Fruit fly (Drosophila melanogaster) whole organism, pupa: ENCODE results near the gene CG4328.

Experiments
- CG10348 ChIP-seq: fragments of 200-800 bp; sonication (Bioruptor generic); IDR thresholded peaks from 2 replicates; pipeline ENCODE4 v1.3.6; 2022; ENCODE audit warnings: missing biosample characterization, missing genetic modification characterization
- CG12605 ChIP-seq: fragments of 200-800 bp; sonication (Bioruptor generic); IDR thresholded peaks from 2 replicates; pipeline ENCODE4 v1.3.6; 2022; ENCODE audit warnings: missing biosample characterization, missing genetic modification characterization
- CG13204 ChIP-seq: fragments of 200-800 bp; sonication (Bioruptor generic); optimal IDR thresholded peaks from 2 replicates; lab custom pipeline; 2018; ENCODE audit warnings: missing biosample characterization, mild to moderate bottlenecking, missing genetic modification characterization, moderate library complexity
- CG14655 ChIP-seq: fragments of 200-800 bp; sonication (Bioruptor generic); optimal IDR thresholded peaks from 3 replicates; lab custom pipeline; 2017; ENCODE audit warnings: mild to moderate bottlenecking, missing biosample characterization, missing genetic modification reagents, missing genetic modification characterization
- CG15710 ChIP-seq: fragments of 200-800 bp; sonication (Bioruptor generic); optimal IDR thresholded peaks from 2 replicates; lab custom pipeline; 2018; ENCODE audit warnings: missing biosample characterization, mild to moderate bottlenecking, missing genetic modification characterization, moderate library complexity
- CG17806 ChIP-seq: fragments of 200-800 bp; sonication (Bioruptor generic); optimal IDR thresholded peaks from 2 replicates; lab custom pipeline; 2018; ENCODE audit warnings: missing biosample characterization, mild to moderate bottlenecking, missing genetic modification characterization, moderate library complexity
- CG32121 ChIP-seq: fragments of 200-800 bp; sonication (Bioruptor generic); IDR thresholded peaks from 2 replicates; pipeline ENCODE4 v1.3.6; 2022; ENCODE audit warnings: missing biosample characterization, missing genetic modification characterization
- CG34367 ChIP-seq: fragments of 200-800 bp; sonication (Bioruptor generic); optimal IDR thresholded peaks from 2 replicates; lab custom pipeline; 2018; ENCODE audit warnings: missing biosample characterization, mild to moderate bottlenecking, missing genetic modification characterization
- CG4496 ChIP-seq: fragments of 200-800 bp; sonication (Bioruptor generic); IDR thresholded peaks from 3 replicates; pipeline ENCODE4 v1.3.6; 2022; ENCODE audit warnings: missing biosample characterization, missing genetic modification characterization
- CG8159 ChIP-seq: fragments of 200-800 bp; sonication (Bioruptor generic); optimal IDR thresholded peaks from 3 replicates; lab custom pipeline; 2018; ENCODE audit warnings: missing biosample characterization, mild to moderate bottlenecking, missing genetic modification characterization, moderate library complexity
- CG8301 ChIP-seq: fragments of 200-800 bp; sonication (Bioruptor generic); optimal IDR thresholded peaks from 2 replicates; lab custom pipeline; 2018; ENCODE audit warnings: missing biosample characterization, mild to moderate bottlenecking, missing genetic modification characterization
- CG9948 ChIP-seq: fragments of 200-800 bp; sonication (Bioruptor generic); optimal IDR thresholded peaks from 2 replicates; lab custom pipeline; 2018; ENCODE audit warnings: missing biosample characterization, mild to moderate bottlenecking, missing genetic modification characterization, moderate library complexity
- D1 ChIP-seq: fragments of 200-800 bp; sonication (Bioruptor generic); optimal IDR thresholded peaks from 2 replicates; lab custom pipeline; 2018; ENCODE audit warnings: missing biosample characterization, mild to moderate bottlenecking, missing genetic modification characterization, moderate library complexity
- EcR ChIP-seq: fragments of 200-800 bp; sonication (Bioruptor generic); optimal IDR thresholded peaks from 3 replicates; lab custom pipeline; 2019; ENCODE audit warnings: missing biosample characterization, missing genetic modification characterization, mild to moderate bottlenecking, moderate library complexity, missing genetic modification reagents
- Ets98B ChIP-seq: fragments of 200-800 bp; sonication (Bioruptor generic); IDR thresholded peaks from 2 replicates; pipeline ENCODE4 v1.3.6; 2022; ENCODE audit warnings: missing biosample characterization, missing genetic modification characterization
- Pif1A ChIP-seq: fragments of 200-800 bp; sonication (Bioruptor generic); optimal IDR thresholded peaks from 3 replicates; lab custom pipeline; 2016; ENCODE audit warnings: missing biosample characterization, missing genetic modification characterization
- Pif1B ChIP-seq: fragments of 200-800 bp; sonication (Bioruptor generic); optimal IDR thresholded peaks from 3 replicates; lab custom pipeline; 2016; ENCODE audit warnings: missing biosample characterization, missing genetic modification characterization
- Snoo ChIP-seq: fragments of 200-800 bp; sonication (Bioruptor generic); optimal IDR thresholded peaks from 3 replicates; lab custom pipeline; 2017; ENCODE audit warnings: missing biosample characterization, mild to moderate bottlenecking, missing genetic modification characterization, inconsistent platforms
- fd96Ca ChIP-seq: fragments of 200-800 bp; sonication (Bioruptor generic); IDR thresholded peaks from 3 replicates; pipeline ENCODE4 v1.3.6; 2022; ENCODE audit warnings: missing biosample characterization, missing genetic modification characterization
- gl ChIP-seq: fragments of 200-800 bp; sonication (Bioruptor generic); optimal IDR thresholded peaks from 2 replicates; lab custom pipeline; 2018; ENCODE audit warnings: missing biosample characterization, mild to moderate bottlenecking, missing genetic modification characterization
- rn ChIP-seq: fragments of 200-800 bp; sonication (Bioruptor generic); IDR thresholded peaks from 2 replicates; pipeline ENCODE4 v1.3.6; 2022; ENCODE audit warnings: missing biosample characterization, missing genetic modification characterization

CG4328 gene

DNA sequence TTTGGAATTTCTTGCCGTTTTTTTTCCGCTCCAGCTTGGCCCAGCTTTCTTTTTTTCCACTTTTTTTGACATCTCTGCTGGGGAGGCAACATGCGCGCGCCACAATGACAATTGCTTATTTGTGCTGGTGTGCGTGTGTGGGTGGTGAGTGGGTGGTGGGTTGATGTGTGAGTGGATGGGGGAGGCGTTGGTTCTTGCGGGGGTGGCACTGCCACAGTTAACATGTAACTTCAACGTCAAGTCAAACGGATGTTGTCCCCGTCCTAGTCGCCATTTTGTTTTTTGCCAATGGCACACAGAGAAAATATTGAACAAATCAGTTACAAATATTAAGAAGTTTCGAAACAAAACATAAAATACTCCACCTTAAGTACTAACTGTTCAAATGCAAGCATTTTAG is 14.6 kb upstream of the CG4328 start, which contains the start of gene CG44355:
Gene CG44355, plus strand, starts transcription at position 301 of the 400 bp plus-strand sequence.
- TF ChIP-seq CG4496 (GFP tag; lab: Robert Waterston, UW) (no peak), Pif1A (no peak), rn (GFP tag; lab: Robert Waterston, UW) (no peak), Ets98B (GFP tag; lab: Robert Waterston, UW) (no peak), D1 (tag; lab: Kevin White, UChicago) (no peak), CG12605 (GFP tag; lab: Robert Waterston, UW) (no peak), Pif1B (no peak), CG32121 (no peak), CG34367 (tag; lab: Kevin White, UChicago) (no peak), CG13204 (GFP tag; lab: Kevin White, UChicago) (no peak), CG8301 (tag; lab: Kevin White, UChicago) (no peak), CG15710 (tag; lab: Kevin White, UChicago) (no peak), gl (tag; lab: Kevin White, UChicago) (no peak), fd96Ca (GFP tag; lab: Robert Waterston, UW) (no peak), Snoo (tag; lab: Kevin White, UChicago) (no peak), CG8159 (tag; lab: Kevin White, UChicago) (no peak), CG9948 (tag; lab: Kevin White, UChicago) (no peak), CG17806 (tag; lab: Kevin White, UChicago) (no peak), CG14655 (GFP tag; lab: Kevin White, UChicago) (no peak)
- TF ChIP-seq, all 21 proteins: peak for 0

DNA sequence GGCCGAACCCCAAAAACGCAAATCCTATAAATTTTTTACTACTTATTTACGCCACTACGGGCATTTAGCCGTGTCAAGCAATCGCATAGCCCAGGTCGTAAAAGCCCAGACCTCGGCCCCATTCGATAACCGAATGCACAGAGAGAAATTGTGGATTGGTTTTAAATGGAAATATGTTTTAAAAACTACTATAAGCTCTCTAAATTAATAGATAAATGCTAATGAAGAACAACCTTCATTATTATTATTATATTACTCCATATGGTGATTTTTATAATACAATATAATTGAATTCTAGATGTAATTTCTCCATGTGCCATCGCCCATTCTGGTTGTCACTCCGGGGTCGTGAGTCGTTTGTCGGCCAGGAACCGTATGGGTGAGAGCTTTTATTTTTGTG is 10.0 kb upstream of the CG4328 start:
- TF ChIP-seq Ets98B (GFP tag; lab: Robert Waterston, UW) (no peak), CG8159 (tag; lab: Kevin White, UChicago) (no peak), CG34367 (tag; lab: Kevin White, UChicago) (no peak)

DNA sequence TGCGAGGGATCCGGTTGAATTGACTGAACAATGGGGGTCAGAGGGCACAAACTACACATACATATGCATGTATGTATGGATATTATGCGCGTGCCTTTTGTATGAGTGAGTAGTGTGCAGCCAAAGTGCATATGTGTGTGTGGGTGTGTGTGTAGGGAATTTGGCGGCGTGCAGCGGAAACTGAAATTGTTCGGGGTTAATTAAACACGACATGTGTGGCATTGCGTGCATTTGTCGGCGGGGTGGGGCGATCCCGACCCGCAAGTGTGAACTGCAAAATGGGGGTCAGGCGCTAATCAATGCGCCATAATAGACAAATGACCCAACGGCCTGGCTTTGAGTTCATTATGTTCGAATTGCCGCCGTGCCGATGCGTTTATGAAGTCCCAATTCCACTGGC is 2.2 kb upstream of the CG4328 start:
- TF ChIP-seq Ets98B (GFP tag; lab: Robert Waterston, UW), result no peak
- no peak for TF ChIP-seq Snoo (tag; lab: Kevin White, UChicago)
- TF ChIP-seq CG17806 (tag; lab: Kevin White, UChicago), result no peak
- no peak for TF ChIP-seq CG14655 (GFP tag; lab: Kevin White, UChicago)
- TF ChIP-seq rn (GFP tag; lab: Robert Waterston, UW), result no peak
- TF ChIP-seq CG32121, result no peak
- no peak for TF ChIP-seq CG8159 (tag; lab: Kevin White, UChicago)
- TF ChIP-seq, all 21 proteins: peak for 0

DNA sequence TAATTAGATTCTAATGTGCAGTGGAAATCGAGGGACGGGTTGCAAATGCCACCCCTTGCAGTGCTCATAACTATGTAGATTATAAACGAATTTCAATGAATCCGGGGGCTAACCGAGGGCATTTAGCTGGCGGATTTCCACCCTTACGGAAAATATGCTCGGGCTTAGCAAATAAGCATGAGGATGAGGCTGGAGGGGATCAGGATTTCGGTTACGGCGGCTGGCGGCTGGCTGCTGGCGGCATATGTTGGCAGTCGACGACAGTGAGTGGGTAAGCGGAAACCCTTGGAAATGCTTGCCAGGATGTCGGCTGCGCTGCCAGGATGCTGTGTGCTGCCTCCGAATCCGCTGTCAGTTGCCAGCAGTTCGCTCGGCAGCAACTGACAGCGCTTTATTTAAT is 1.3 kb downstream of the CG4328 start:
- TF ChIP-seq D1 (tag; lab: Kevin White, UChicago) (no peak), Snoo (tag; lab: Kevin White, UChicago) (no peak), CG8159 (tag; lab: Kevin White, UChicago) (no peak), CG34367 (tag; lab: Kevin White, UChicago) (no peak)

DNA sequence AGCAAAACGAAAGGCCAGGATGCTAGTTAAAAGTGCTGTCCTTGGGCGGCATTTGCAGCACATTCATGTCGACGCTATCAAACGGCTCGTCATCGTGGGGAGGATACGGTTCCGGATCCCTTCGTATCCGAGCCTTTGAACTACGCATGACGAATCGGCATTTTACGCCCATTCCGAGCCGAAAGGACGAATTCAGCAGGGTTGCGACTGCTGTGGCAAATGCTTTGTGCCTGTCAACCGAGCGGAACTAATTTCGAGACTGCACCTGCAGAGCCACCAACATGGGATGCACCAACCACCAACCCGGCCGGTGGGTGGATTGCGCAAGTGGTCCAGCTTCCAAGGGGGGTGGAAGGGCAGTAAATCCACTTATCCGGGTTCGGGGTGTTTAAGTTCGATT is 5.4 kb downstream of the CG4328 start:
- TF ChIP-seq Pif1A (no peak), rn (GFP tag; lab: Robert Waterston, UW) (no peak), CG12605 (GFP tag; lab: Robert Waterston, UW) (no peak), CG32121 (no peak), CG10348 (no peak), CG8159 (tag; lab: Kevin White, UChicago) (no peak), CG14655 (GFP tag; lab: Kevin White, UChicago) (no peak), EcR (GFP tag; lab: Kevin White, UChicago) (no peak), CG34367 (tag; lab: Kevin White, UChicago) (no peak), CG9948 (tag; lab: Kevin White, UChicago) (no peak), CG17806 (tag; lab: Kevin White, UChicago) (no peak), CG15710 (tag; lab: Kevin White, UChicago) (no peak)

DNA sequence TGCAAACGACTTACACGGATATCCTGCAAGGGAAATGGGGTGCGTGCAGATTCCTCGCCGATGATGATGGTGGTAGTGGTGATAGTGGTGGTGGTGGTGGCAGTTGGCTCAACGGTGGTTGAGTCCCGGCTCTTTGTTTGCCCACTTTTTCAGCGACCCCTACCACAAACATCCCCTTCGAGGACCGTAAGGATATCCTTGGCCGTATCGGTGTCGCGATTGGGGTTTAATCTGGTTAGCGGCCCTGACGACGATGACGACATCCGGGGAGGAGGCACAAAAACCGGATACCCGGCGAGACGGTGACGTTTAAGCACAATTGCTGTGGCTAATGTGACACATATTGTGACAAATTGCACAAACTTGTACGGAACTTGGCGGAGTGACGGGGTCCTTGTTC is 6.3 kb downstream of the CG4328 start:
- TF ChIP-seq CG32121 (no peak), CG14655 (GFP tag; lab: Kevin White, UChicago) (no peak), Ets98B (GFP tag; lab: Robert Waterston, UW) (no peak), fd96Ca (GFP tag; lab: Robert Waterston, UW) (no peak), rn (GFP tag; lab: Robert Waterston, UW) (no peak), CG17806 (tag; lab: Kevin White, UChicago) (no peak), CG9948 (tag; lab: Kevin White, UChicago) (no peak), CG8301 (tag; lab: Kevin White, UChicago) (no peak), CG13204 (GFP tag; lab: Kevin White, UChicago) (no peak), CG10348 (no peak), Snoo (tag; lab: Kevin White, UChicago) (no peak), Pif1A (no peak), gl (tag; lab: Kevin White, UChicago) (no peak), EcR (GFP tag; lab: Kevin White, UChicago) (no peak), CG34367 (tag; lab: Kevin White, UChicago) (no peak), CG8159 (tag; lab: Kevin White, UChicago) (no peak), D1 (tag; lab: Kevin White, UChicago) (no peak)
